Worm (Caenorhabditis elegans): ENCODE measurements around the gene him-8.

The him-8 gene

DNA sequence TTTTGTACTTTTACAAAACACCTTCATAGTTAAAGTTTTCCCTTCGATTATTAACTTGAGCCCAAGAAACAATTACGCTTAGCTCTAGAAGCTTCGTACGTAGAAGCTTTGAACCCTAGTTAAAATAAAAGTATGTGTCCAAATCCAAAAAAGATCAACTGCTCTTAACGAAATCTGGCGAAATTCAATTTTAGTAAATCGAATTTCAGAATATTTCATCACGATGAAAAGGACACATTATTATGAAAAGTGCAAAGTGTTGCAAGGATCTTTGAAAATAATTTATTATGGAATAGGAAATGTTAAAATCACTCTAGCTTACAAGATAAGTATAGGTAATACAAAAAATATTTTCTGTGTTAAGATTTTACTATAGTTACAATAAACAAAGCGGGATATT is 3.6 kb downstream of the him-8 start (continued):
- TF ChIP-seq nhr-19 (GFP tag; conservative IDR thresholded peaks at IDR 0.05), result no peak
- TF ChIP-seq hlh-4 (tag; optimal IDR thresholded peaks at IDR 0.05), result no peak
- TF ChIP-seq fkh-10 (GFP tag; optimal IDR thresholded peaks at IDR 0.05), result peak; percentile 83
- TF ChIP-seq efl-1 (optimal IDR thresholded peaks at IDR 0.05), result no peak
- no peak for TF ChIP-seq efl-1 (GFP tag; optimal IDR thresholded peaks at IDR 0.05 in 1 of 2)
- TF ChIP-seq fkh-8 (tag; optimal IDR thresholded peaks at IDR 0.05), result no peak
- no peak for TF ChIP-seq egl-27 (tag; optimal IDR thresholded peaks at IDR 0.05)
- no peak for TF ChIP-seq elt-3 (tag; optimal IDR thresholded peaks at IDR 0.05)

DNA sequence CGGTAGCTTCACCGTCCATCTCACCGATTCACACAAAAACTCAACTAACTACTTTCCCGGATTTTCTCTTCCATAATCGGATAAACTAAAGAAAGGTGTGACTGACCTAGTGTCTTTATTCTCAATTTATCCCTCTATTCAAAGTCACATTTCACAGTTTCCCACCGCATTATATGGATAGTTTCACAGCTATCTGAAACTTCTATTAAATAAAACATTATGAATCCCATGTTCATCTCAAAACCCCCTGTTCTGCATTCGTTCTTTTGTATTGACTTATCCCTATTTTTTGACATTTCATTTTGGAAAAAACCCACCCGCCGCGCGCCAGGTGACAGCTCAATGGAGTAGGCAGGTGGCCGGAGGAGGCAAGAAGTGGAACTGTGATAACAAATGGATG is 6.1 kb downstream of the him-8 start:
- no peak for TF ChIP-seq ces-1 (GFP tag; optimal IDR thresholded peaks at IDR 0.05)
- TF ChIP-seq ceh-90 (tag; optimal IDR thresholded peaks at IDR 0.05), result no peak
- TF ChIP-seq sptf-1 (tag; optimal IDR thresholded peaks at IDR 0.05), result no peak
- peak; percentile 35 for TF ChIP-seq lin-14 (GFP tag; optimal IDR thresholded peaks at IDR 0.05)
- TF ChIP-seq tbx-2 (tag; optimal IDR thresholded peaks at IDR 0.05), result no peak
- TF ChIP-seq egl-27 (tag; optimal IDR thresholded peaks at IDR 0.05), result no peak
- TF ChIP-seq isw-1 (GFP tag; IDR thresholded peaks at IDR 0.05), result no peak
- TF ChIP-seq lin-15B (tag; optimal IDR thresholded peaks at IDR 0.05), result no peak
- peak; percentile 8 for TF ChIP-seq blmp-1 (tag; optimal IDR thresholded peaks at IDR 0.05)

DNA sequence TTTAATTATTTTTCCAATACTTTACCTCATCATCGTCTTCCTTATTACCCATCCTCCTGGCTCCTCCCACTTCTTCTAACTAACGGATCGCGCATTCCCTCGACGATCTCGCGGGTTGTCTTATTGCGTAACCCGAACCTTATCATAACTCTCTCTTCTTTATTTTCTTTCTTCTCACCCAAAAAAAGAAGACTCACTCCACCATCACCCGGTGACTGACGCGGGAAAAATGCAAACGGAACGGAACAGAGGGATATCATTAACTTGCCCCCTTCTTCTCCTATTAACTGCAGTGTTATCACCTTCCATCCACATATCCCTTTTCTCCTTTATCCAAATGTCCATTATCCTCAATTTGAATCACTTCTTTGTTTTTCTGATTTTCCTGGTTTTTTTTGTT is 8.4 kb downstream of the him-8 start:
- TF ChIP-seq lin-15B (tag; optimal IDR thresholded peaks at IDR 0.05) (no peak), blmp-1 (tag; optimal IDR thresholded peaks at IDR 0.05) (peak; percentile 94), lin-14 (GFP tag; optimal IDR thresholded peaks at IDR 0.05) (peak; percentile 13)

DNA sequence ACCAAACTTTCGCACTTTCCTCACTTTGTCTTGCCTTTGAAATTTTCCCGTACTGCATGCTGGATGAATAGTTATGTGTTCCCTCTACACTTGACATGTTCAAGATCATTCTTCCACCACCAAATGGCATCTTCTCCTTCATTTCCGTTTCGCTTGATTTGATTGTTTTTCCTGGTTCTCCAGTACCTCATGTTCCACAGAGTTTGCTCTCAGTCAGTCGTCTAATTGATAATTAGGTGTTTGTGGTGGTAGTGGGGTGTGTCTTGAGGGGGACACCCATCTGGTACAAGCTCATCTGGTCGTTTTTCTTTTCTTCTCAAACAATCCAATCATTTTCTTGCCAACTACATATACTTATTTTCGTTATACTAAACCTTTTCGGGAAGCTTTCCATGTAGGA is 9.3 kb downstream of the him-8 start:
- TF ChIP-seq blmp-1 (tag; optimal IDR thresholded peaks at IDR 0.05), result peak; percentile 15
- no peak for TF ChIP-seq unc-62 (GFP tag; optimal IDR thresholded peaks at IDR 0.05)
- no peak for TF ChIP-seq efl-1 (optimal IDR thresholded peaks at IDR 0.05)
- TF ChIP-seq efl-1 (GFP tag; optimal IDR thresholded peaks at IDR 0.05 in 1 of 2), result peak in 1 of 2 experiments; percentile 81

DNA sequence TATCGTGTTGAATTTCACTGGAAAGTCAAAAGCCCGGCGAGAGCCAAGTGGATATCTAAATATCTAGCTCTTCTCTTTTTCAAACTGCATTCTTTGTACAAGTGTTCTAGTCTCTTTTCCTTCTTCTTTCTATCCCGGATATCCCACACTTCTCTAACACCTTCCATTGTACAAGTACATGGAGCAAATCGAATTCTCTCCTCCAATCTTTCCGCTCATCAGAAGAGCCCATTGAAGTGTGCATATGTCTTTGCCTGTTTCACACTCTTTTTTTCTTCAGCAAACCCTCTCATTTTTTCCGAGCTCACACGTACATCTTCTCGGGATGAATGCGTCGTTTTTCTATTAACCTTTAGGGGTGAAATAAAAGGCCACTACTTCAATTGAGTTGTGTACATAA is 11.8 kb downstream of the him-8 start:
- TF ChIP-seq unc-86 (tag; optimal IDR thresholded peaks at IDR 0.05), result no peak
- peak; percentile 42 for TF ChIP-seq lin-14 (GFP tag; optimal IDR thresholded peaks at IDR 0.05)
- TF ChIP-seq nhr-77 (tag; optimal IDR thresholded peaks at IDR 0.05), result no peak
- TF ChIP-seq tbx-2 (tag; optimal IDR thresholded peaks at IDR 0.05), result no peak
- TF ChIP-seq hlh-4 (tag; optimal IDR thresholded peaks at IDR 0.05), result no peak

DNA sequence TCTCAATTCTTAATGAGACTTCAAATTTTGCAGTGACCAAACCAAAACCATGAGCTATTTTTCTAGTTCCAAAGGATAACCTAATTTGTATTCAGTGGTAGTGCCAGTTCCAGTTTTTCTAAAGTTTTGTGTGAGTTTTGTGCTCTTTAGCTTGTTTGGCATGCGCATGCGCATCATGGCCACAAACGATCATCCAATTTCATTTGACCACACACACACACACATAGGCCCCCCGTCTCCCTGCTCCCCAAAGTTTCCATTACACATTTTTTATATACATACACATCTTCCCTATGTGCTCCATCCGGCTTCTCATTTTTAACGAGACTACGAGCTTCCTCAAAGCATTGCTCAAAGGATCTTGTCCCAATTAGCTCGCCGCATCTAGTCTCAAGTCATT is 12.8 kb downstream of the him-8 start:
- TF ChIP-seq zag-1 (tag; optimal IDR thresholded peaks at IDR 0.05) (no peak), alr-1 (tag; optimal IDR thresholded peaks at IDR 0.05; ENCODE audit: borderline replicate concordance) (no peak), F16B12.6 (tag; optimal IDR thresholded peaks at IDR 0.05) (no peak), lin-14 (GFP tag; optimal IDR thresholded peaks at IDR 0.05) (peak; percentile 52), nhr-12 (tag; optimal IDR thresholded peaks at IDR 0.05) (no peak), fkh-10 (GFP tag; optimal IDR thresholded peaks at IDR 0.05) (no peak), dsc-1 (tag; optimal IDR thresholded peaks at IDR 0.05) (peak; percentile 46), unc-130 (tag; optimal IDR thresholded peaks at IDR 0.05) (no peak)

DNA sequence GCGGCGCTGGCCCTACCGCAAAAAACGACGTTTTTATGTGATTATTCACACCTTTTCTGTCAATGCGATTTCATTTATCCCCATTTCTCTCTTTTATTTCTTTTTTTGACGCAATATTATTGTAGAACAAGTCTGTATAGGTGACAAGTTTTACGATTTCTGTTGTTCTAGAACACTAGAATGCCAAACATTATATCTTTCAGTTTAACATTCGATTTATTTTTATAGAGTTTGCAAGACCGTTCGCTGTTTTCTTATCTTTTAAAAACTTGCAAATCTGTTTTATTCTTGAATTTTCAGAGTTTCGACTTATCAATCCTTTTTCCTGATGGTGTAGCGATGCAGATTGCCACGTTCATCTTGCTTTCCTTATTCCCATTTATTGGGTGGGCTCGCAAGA is 14.3 kb downstream of the him-8 start, which contains the start of gene efn-2:
TSS of gene efn-2 (plus strand) at position 301 of the 400 bp plus-strand sequence.
- TF ChIP-seq hpl-2 (GFP tag; optimal IDR thresholded peaks at IDR 0.05) (no peak), nhr-85 (tag) (no peak), blmp-1 (tag; optimal IDR thresholded peaks at IDR 0.05) (peak; percentile 45), nhr-11 (tag; optimal IDR thresholded peaks at IDR 0.05) (no peak), mdl-1 (tag; optimal IDR thresholded peaks at IDR 0.05) (no peak), mab-9 (GFP tag; IDR thresholded peaks at IDR 0.05) (no peak), unc-130 (tag; optimal IDR thresholded peaks at IDR 0.05) (no peak), snu-23 (GFP tag; optimal IDR thresholded peaks at IDR 0.05) (no peak)

Measured in whole organism, L1 larva.